Fruit fly (Drosophila melanogaster) whole organism, embryonic: ENCODE results near the gene CG13634.

Source experiments
- ATbp ChIP-seq: fragments of 200-800 bp; sonication (Bioruptor generic); optimal IDR thresholded peaks from 2 replicates; lab custom pipeline; 2017; ENCODE audit warnings: missing biosample characterization, mild to moderate bottlenecking, missing genetic modification characterization, missing genetic modification reagents
- Atf3 ChIP-seq: fragments of 200-800 bp; sonication (Bioruptor generic); optimal IDR thresholded peaks from 3 replicates; lab custom pipeline; 2016; ENCODE audit warnings: missing biosample characterization, missing genetic modification characterization
- B-H2 ChIP-seq: fragments of 200-800 bp; sonication (Bioruptor generic); optimal IDR thresholded peaks from 2 replicates; lab custom pipeline; 2018; ENCODE audit warnings: missing biosample characterization, mild to moderate bottlenecking, missing genetic modification characterization
- Blimp-1 ChIP-seq: fragments of 200-800 bp; sonication (Bioruptor generic); optimal IDR thresholded peaks from 3 replicates; lab custom pipeline; 2018; ENCODE audit warnings: missing biosample characterization, missing genetic modification characterization, mild to moderate bottlenecking, moderate library complexity, missing genetic modification reagents
- CG10209 ChIP-seq: fragments of 200-800 bp; sonication (Bioruptor generic); optimal IDR thresholded peaks from 3 replicates; lab custom pipeline; 2017; ENCODE audit warnings: missing biosample characterization, mild to moderate bottlenecking, missing genetic modification characterization, missing genetic modification reagents
- CG10959 ChIP-seq: fragments of 200-800 bp; sonication (Bioruptor generic); IDR thresholded peaks from 2 replicates; pipeline ENCODE4 v1.3.6; 2022; ENCODE audit warnings: missing biosample characterization, missing genetic modification characterization
- CG12769 ChIP-seq: fragments of 200-800 bp; sonication (Bioruptor generic); optimal IDR thresholded peaks from 2 replicates; lab custom pipeline; 2019; ENCODE audit warnings: missing biosample characterization, mild to moderate bottlenecking, missing genetic modification characterization, moderate library complexity
- CG13894 ChIP-seq: fragments of 200-800 bp; sonication (Bioruptor generic); optimal IDR thresholded peaks from 3 replicates; lab custom pipeline; 2018; ENCODE audit warnings: missing biosample characterization, mild to moderate bottlenecking, missing genetic modification characterization, moderate library complexity
- CG14965 ChIP-seq: fragments of 200-800 bp; sonication (Bioruptor generic); optimal IDR thresholded peaks from 2 replicates; lab custom pipeline; 2016; ENCODE audit warnings: missing biosample characterization, missing genetic modification characterization, borderline replicate concordance
- CG15073 ChIP-seq: fragments of 200-800 bp; sonication (Bioruptor generic); optimal IDR thresholded peaks from 2 replicates; lab custom pipeline; 2016; ENCODE audit warnings: missing biosample characterization, missing genetic modification characterization
- CG17802 ChIP-seq: fragments of 200-800 bp; sonication (Bioruptor generic); optimal IDR thresholded peaks from 2 replicates; lab custom pipeline; 2018; ENCODE audit warnings: missing biosample characterization, mild to moderate bottlenecking, missing genetic modification characterization, moderate library complexity
- CG2202 ChIP-seq: fragments of 200-800 bp; sonication (Bioruptor generic); optimal IDR thresholded peaks from 2 replicates; lab custom pipeline; 2018; ENCODE audit warnings: missing biosample characterization, mild to moderate bottlenecking, missing genetic modification characterization
- CG30403 ChIP-seq: fragments of 200-800 bp; sonication (Bioruptor generic); optimal IDR thresholded peaks from 3 replicates; lab custom pipeline; 2016; ENCODE audit warnings: missing biosample characterization, missing genetic modification characterization
- CG30431 ChIP-seq: fragments of 200-800 bp; sonication (Bioruptor generic); optimal IDR thresholded peaks from 2 replicates; lab custom pipeline; 2017; ENCODE audit warnings: missing biosample characterization, missing genetic modification characterization
- CG34376 ChIP-seq: fragments of 200-800 bp; sonication (Bioruptor generic); optimal IDR thresholded peaks from 2 replicates; lab custom pipeline; 2018; ENCODE audit warnings: missing biosample characterization, mild to moderate bottlenecking, missing genetic modification characterization
- CG3838 ChIP-seq: fragments of 200-800 bp; sonication (Bioruptor generic); optimal IDR thresholded peaks from 3 replicates; lab custom pipeline; 2016; ENCODE audit warnings: missing biosample characterization, missing genetic modification characterization
- CG6854 ChIP-seq: fragments of 200-800 bp; sonication (Bioruptor generic); optimal IDR thresholded peaks from 3 replicates; lab custom pipeline; 2017; ENCODE audit warnings: missing biosample characterization, mild to moderate bottlenecking, missing genetic modification characterization
- Dad ChIP-seq: fragments of 200-800 bp; sonication (Bioruptor generic); optimal IDR thresholded peaks from 3 replicates; lab custom pipeline; 2016; ENCODE audit warnings: missing biosample characterization, missing genetic modification characterization
- Fer1 ChIP-seq: fragments of 200-800 bp; sonication (Bioruptor generic); optimal IDR thresholded peaks from 2 replicates; lab custom pipeline; 2017; ENCODE audit warnings: missing biosample characterization, mild to moderate bottlenecking, missing genetic modification characterization
- H15 ChIP-seq: fragments of 200-800 bp; sonication (Bioruptor generic); IDR thresholded peaks from 3 replicates; pipeline ENCODE4 v1.3.6; 2022; ENCODE audit warnings: missing biosample characterization, missing genetic modification characterization
- Hr3 ChIP-seq: fragments of 200-800 bp; sonication (Bioruptor generic); optimal IDR thresholded peaks from 3 replicates; lab custom pipeline; 2016; ENCODE audit warnings: missing biosample characterization, missing genetic modification characterization
- Hr39 ChIP-seq: fragments of >200 bp; optimal IDR thresholded peaks from 2 replicates; lab custom pipeline; 2017
- Mad ChIP-seq: fragments of 200-800 bp; sonication (Bioruptor generic); optimal IDR thresholded peaks from 2 replicates; lab custom pipeline; 2016; ENCODE audit warnings: missing biosample characterization, missing genetic modification characterization
- Myb ChIP-seq: fragments of 200-800 bp; sonication (Bioruptor generic); optimal IDR thresholded peaks from 2 replicates; lab custom pipeline; 2016; ENCODE audit warnings: missing biosample characterization, missing genetic modification characterization
- PHDP ChIP-seq: fragments of 200-800 bp; sonication (Bioruptor generic); optimal IDR thresholded peaks from 3 replicates; lab custom pipeline; 2018; ENCODE audit warnings: missing biosample characterization, mild to moderate bottlenecking, missing genetic modification characterization, moderate library complexity
- Spps ChIP-seq: fragments of 200-800 bp; sonication (Bioruptor generic); optimal IDR thresholded peaks from 2 replicates; lab custom pipeline; 2018; ENCODE audit warnings: missing biosample characterization, mild to moderate bottlenecking, missing genetic modification characterization
- al ChIP-seq: fragments of 200-800 bp; sonication (Bioruptor generic); IDR thresholded peaks from 2 replicates; pipeline ENCODE4 v1.3.6; 2022; ENCODE audit warnings: missing biosample characterization, missing genetic modification characterization
- bowl ChIP-seq: fragments of 200-800 bp; sonication (Bioruptor generic); IDR thresholded peaks from 2 replicates; pipeline ENCODE4 v1.3.6; 2022; ENCODE audit warnings: missing biosample characterization, missing genetic modification characterization
- btn ChIP-seq: fragments of 200-800 bp; sonication (Bioruptor generic); optimal IDR thresholded peaks from 2 replicates; lab custom pipeline; 2016; ENCODE audit warnings: missing biosample characterization, missing genetic modification characterization
- cg ChIP-seq: fragments of 200-800 bp; sonication (Bioruptor generic); optimal IDR thresholded peaks from 3 replicates; lab custom pipeline; 2019; ENCODE audit warnings: missing biosample characterization, mild to moderate bottlenecking, missing genetic modification characterization, moderate library complexity
- chm ChIP-seq: fragments of 200-800 bp; sonication (Bioruptor generic); IDR thresholded peaks from 2 replicates; pipeline ENCODE4 v1.3.6; 2022; ENCODE audit warnings: missing biosample characterization, missing genetic modification characterization
- crc ChIP-seq: fragments of 200-800 bp; sonication (Bioruptor generic); optimal IDR thresholded peaks from 2 replicates; lab custom pipeline; 2016; ENCODE audit warnings: missing biosample characterization, missing genetic modification characterization
- eve ChIP-seq, 2 experiments: fragments of >200 bp; optimal IDR thresholded peaks; 2 replicates each; lab custom pipeline; 2017; ENCODE audit warnings: missing biosample characterization in 2 of 2, missing genetic modification characterization in 2 of 2
- hth ChIP-seq: fragments of >200 bp; optimal IDR thresholded peaks from 2 replicates; lab custom pipeline; 2017; ENCODE audit warnings: inconsistent platforms
- kay ChIP-seq: fragments of 200-800 bp; sonication (Bioruptor generic); optimal IDR thresholded peaks from 2 replicates; lab custom pipeline; 2016; ENCODE audit warnings: missing biosample characterization, missing genetic modification characterization
- klu ChIP-seq: fragments of 200-800 bp; sonication (Bioruptor generic); IDR thresholded peaks from 2 replicates; pipeline ENCODE4 v1.3.6; 2022; ENCODE audit warnings: missing biosample characterization, missing genetic modification characterization
- lab ChIP-seq: fragments of 200-800 bp; sonication (Bioruptor generic); optimal IDR thresholded peaks from 3 replicates; lab custom pipeline; 2017; ENCODE audit warnings: missing biosample characterization, missing genetic modification characterization, mild to moderate bottlenecking, moderate library complexity, missing genetic modification reagents
- mirr ChIP-seq: fragments of 200-800 bp; sonication (Bioruptor generic); optimal IDR thresholded peaks from 3 replicates; lab custom pipeline; 2018; ENCODE audit warnings: missing biosample characterization, mild to moderate bottlenecking, missing genetic modification characterization
- nom ChIP-seq: fragments of 200-800 bp; sonication (Bioruptor generic); optimal IDR thresholded peaks from 2 replicates; lab custom pipeline; 2017; ENCODE audit warnings: missing biosample characterization, missing genetic modification characterization, mild to moderate bottlenecking, moderate library complexity, missing genetic modification reagents
- pfk ChIP-seq: fragments of 200-800 bp; sonication (Bioruptor generic); optimal IDR thresholded peaks from 2 replicates; lab custom pipeline; 2018; ENCODE audit warnings: missing biosample characterization, mild to moderate bottlenecking, missing genetic modification characterization, moderate library complexity
- row ChIP-seq: fragments of 200-800 bp; sonication (Bioruptor generic); IDR thresholded peaks from 3 replicates; pipeline ENCODE4 v1.3.6; 2022; ENCODE audit warnings: missing biosample characterization, missing genetic modification characterization
- sima ChIP-seq: fragments of 200-800 bp; sonication (Bioruptor generic); optimal IDR thresholded peaks from 2 replicates; lab custom pipeline; 2016; ENCODE audit warnings: missing biosample characterization, missing genetic modification characterization
- sqz ChIP-seq: fragments of 200-800 bp; sonication (Bioruptor generic); optimal IDR thresholded peaks from 3 replicates; lab custom pipeline; 2018; ENCODE audit warnings: missing biosample characterization, mild to moderate bottlenecking, missing genetic modification characterization
- stc ChIP-seq: fragments of 200-800 bp; sonication (Bioruptor generic); IDR thresholded peaks from 2 replicates; pipeline ENCODE4 v1.3.6; 2022; ENCODE audit warnings: missing biosample characterization, missing genetic modification characterization
- stwl ChIP-seq: fragments of 200-800 bp; sonication (Bioruptor generic); optimal IDR thresholded peaks from 3 replicates; lab custom pipeline; 2018; ENCODE audit warnings: missing biosample characterization, mild to moderate bottlenecking, missing genetic modification characterization, moderate library complexity
- sug ChIP-seq: fragments of 200-800 bp; optimal IDR thresholded peaks from 2 replicates; lab custom pipeline; 2019; ENCODE audit warnings: missing biosample characterization, mild to moderate bottlenecking, missing genetic modification characterization, moderate library complexity
- tio ChIP-seq: fragments of 200-800 bp; sonication (Bioruptor generic); optimal IDR thresholded peaks from 2 replicates; lab custom pipeline; 2017; ENCODE audit warnings: missing biosample characterization, missing genetic modification characterization, inconsistent platforms
- unc-4 ChIP-seq: fragments of 200-800 bp; sonication (Bioruptor generic); IDR thresholded peaks from 2 replicates; pipeline ENCODE4 v1.3.6; 2022; ENCODE audit warnings: missing biosample characterization, missing genetic modification characterization; ENCODE audit not compliant: partially characterized antibody
- vfl ChIP-seq: fragments of 200-800 bp; sonication (Bioruptor generic); optimal IDR thresholded peaks from 2 replicates; lab custom pipeline; 2016; ENCODE audit warnings: missing biosample characterization, missing genetic modification characterization
- z ChIP-seq: fragments of 200-800 bp; sonication (Bioruptor generic); IDR thresholded peaks from 3 replicates; pipeline ENCODE4 v1.3.6; 2022; ENCODE audit warnings: missing biosample characterization, missing genetic modification characterization
- zfh2 ChIP-seq: fragments of 200-800 bp; sonication (Bioruptor generic); optimal IDR thresholded peaks from 2 replicates; lab custom pipeline; 2016; ENCODE audit warnings: missing biosample characterization, missing genetic modification characterization

The CG13634 gene

dm6 chr3R:24787042-24787565, 2.8 kb downstream of the CG13634 start, which contains the start of gene CG5805 (continued):
- TF ChIP-seq vfl (GFP tag; lab: Kevin White, UChicago) (no peak), mirr (GFP tag; lab: Kevin White, UChicago) (peak; percentile 81), CG30403 (GFP tag; lab: Kevin White, UChicago) (peak; percentile 67), pfk (GFP tag; lab: Kevin White, UChicago) (peak; percentile 50), stwl (no peak), H15 (GFP tag; lab: Robert Waterston, UW) (peak; percentile 86), Fer1 (GFP tag; lab: Kevin White, UChicago) (peak; percentile 91), tio (GFP tag; lab: Kevin White, UChicago) (no peak), CG3838 (no peak), Mad (GFP tag; lab: Kevin White, UChicago) (peak; percentile 78), stc (GFP tag; lab: Robert Waterston, UW) (peak; percentile 77), zfh2 (GFP tag; lab: Kevin White, UChicago) (peak; percentile 61), eve (GFP tag; optimal IDR thresholded peaks at IDR 0.05; lab: Kevin White, UChicago) (no peak), CG30431 (peak; percentile 75), unc-4 (no peak), CG13894 (peak; percentile 58), CG15073 (no peak), Hr3 (peak; percentile 58), chm (peak; percentile 89), Atf3 (GFP tag; lab: Kevin White, UChicago) (peak; percentile 47), CG10959 (GFP tag; lab: Robert Waterston, UW) (peak; percentile 53), sug (tag; lab: Kevin White, UChicago) (peak; percentile 83), hth (no peak), Hr39 (no peak), CG6854 (GFP tag; lab: Kevin White, UChicago) (peak; percentile 75), sqz (GFP tag; lab: Kevin White, UChicago) (no peak), CG2202 (tag; lab: Kevin White, UChicago) (peak; percentile 76), sima (GFP tag; lab: Kevin White, UChicago) (peak; percentile 7), cg (GFP tag; lab: Kevin White, UChicago) (no peak), CG34376 (GFP tag; lab: Kevin White, UChicago) (peak; percentile 91), CG17802 (tag; lab: Kevin White, UChicago) (peak; percentile 82), crc (GFP tag; lab: Kevin White, UChicago) (peak; percentile 67), z (GFP tag; lab: Robert Waterston, UW) (no peak), PHDP (tag; lab: Kevin White, UChicago) (peak; percentile 87), klu (peak; percentile 54; the same call in 1 of the 2 replicates), btn (GFP tag; lab: Kevin White, UChicago) (peak; percentile 37), al (peak; percentile 84), ATbp (GFP tag; lab: Kevin White, UChicago) (peak; percentile 70), lab (peak; percentile 95), Dad (GFP tag; lab: Kevin White, UChicago) (peak; percentile 60), row (GFP tag; lab: Robert Waterston, UW) (peak; percentile 63), Myb (GFP tag; lab: Kevin White, UChicago) (peak; percentile 52), nom (GFP tag; lab: Kevin White, UChicago) (no peak), B-H2 (GFP tag; lab: Kevin White, UChicago) (peak; percentile 86), kay (no peak), bowl (peak; percentile 70; the same call in 1 of the 2 replicates), Blimp-1 (GFP tag; lab: Kevin White, UChicago) (peak; percentile 53), CG14965 (GFP tag; lab: Kevin White, UChicago) (peak; percentile 8), CG10209 (peak; percentile 91), Spps (tag; lab: Kevin White, UChicago) (peak; percentile 68), CG12769 (tag; lab: Kevin White, UChicago) (peak; percentile 96)
